Fruit fly (Drosophila melanogaster): Measurements from ENCODE around the gene CG12229.

CG12229 gene

DNA sequence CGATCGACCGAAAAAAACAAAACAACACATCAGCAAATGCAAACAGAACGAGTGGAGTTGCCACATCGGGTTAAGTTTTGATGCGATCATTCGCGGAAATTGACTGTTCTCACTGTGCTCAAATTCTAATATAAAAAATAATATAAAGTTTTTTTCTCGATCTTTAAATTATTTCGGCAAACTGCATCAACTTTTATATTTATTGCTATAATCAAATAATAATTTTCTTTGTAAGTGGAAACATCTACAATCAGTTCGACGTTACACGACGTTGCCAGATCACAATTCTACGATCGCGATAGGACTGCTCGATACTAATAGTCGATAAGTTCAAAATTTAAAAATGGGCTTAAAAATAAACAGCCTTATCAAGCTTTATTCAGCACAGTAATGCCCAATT lies 7.5 kb downstream of the CG12229 start, which contains the start of gene Gorab (continued):
- TF ChIP-seq ftz-f1 (GFP tag; optimal IDR thresholded peaks at IDR 0.05) (peak; percentile 2), CG12155 (GFP tag; optimal IDR thresholded peaks at IDR 0.05) (peak; percentile 90), Ada2b (GFP tag; IDR thresholded peaks at IDR 0.05) (peak; percentile 96), Bgb (GFP tag; IDR thresholded peaks at IDR 0.05; ENCODE audit: partially characterized antibody) (peak; percentile 56), sna (GFP tag; IDR thresholded peaks at IDR 0.05; ENCODE audit: partially characterized antibody) (no peak), da (GFP tag; optimal IDR thresholded peaks at IDR 0.05) (peak; percentile 39), Nf-YC (tag; optimal IDR thresholded peaks at IDR 0.05) (peak; percentile 67), CG17361 (GFP tag; IDR thresholded peaks at IDR 0.05) (peak; percentile 93), gsb-n (tag; optimal IDR thresholded peaks at IDR 0.05) (peak; percentile 52), zen (tag; optimal IDR thresholded peaks at IDR 0.05) (peak; percentile 91), rib (GFP tag; IDR thresholded peaks at IDR 0.05) (peak; percentile 89), CG4282 (GFP tag; optimal IDR thresholded peaks at IDR 0.05) (peak; percentile 46), slou (GFP tag; optimal IDR thresholded peaks at IDR 0.05) (peak; percentile 79), nau (GFP tag; optimal IDR thresholded peaks at IDR 0.05) (peak; percentile 57), ash1 (GFP tag; optimal IDR thresholded peaks at IDR 0.05) (no peak), CG1233 (GFP tag; optimal IDR thresholded peaks at IDR 0.05) (peak; percentile 68), crol (GFP tag; IDR thresholded peaks at IDR 0.05) (peak; percentile 60), vfl (GFP tag; optimal IDR thresholded peaks at IDR 0.05) (peak; percentile 25), ranshi (GFP tag; IDR thresholded peaks at IDR 0.05) (peak; percentile 92), CG13296 (GFP tag; optimal IDR thresholded peaks at IDR 0.05) (peak; percentile 22), Hr78 (GFP tag; optimal IDR thresholded peaks at IDR 0.05) (no peak), Drgx (GFP tag; IDR thresholded peaks at IDR 0.05) (peak; percentile 90), CG14710 (tag; optimal IDR thresholded peaks at IDR 0.05) (peak; percentile 94), H15 (GFP tag; IDR thresholded peaks at IDR 0.05) (peak; percentile 91), CG3847 (GFP tag; IDR thresholded peaks at IDR 0.05) (peak; percentile 95), CG8359 (GFP tag; optimal IDR thresholded peaks at IDR 0.05; ENCODE audit: borderline replicate concordance) (peak; percentile 10), B-H1 (GFP tag; IDR thresholded peaks at IDR 0.05) (peak; percentile 93), CG17568 (GFP tag; optimal IDR thresholded peaks at IDR 0.05) (peak; percentile 68), wor (GFP tag; IDR thresholded peaks at IDR 0.05) (peak; percentile 93), Bteb2 (GFP tag; optimal IDR thresholded peaks at IDR 0.05) (peak; percentile 84), CG9876 (GFP tag; optimal IDR thresholded peaks at IDR 0.05) (peak; percentile 48), CG6813 (GFP tag; optimal IDR thresholded peaks at IDR 0.05) (no peak), Spps (tag; optimal IDR thresholded peaks at IDR 0.05) (peak; percentile 74), maf-S (GFP tag; optimal IDR thresholded peaks at IDR 0.05) (peak; percentile 27), CG43689 (GFP tag; IDR thresholded peaks at IDR 0.05) (peak; percentile 83), CG33213 (GFP tag; optimal IDR thresholded peaks at IDR 0.05) (peak; percentile 80), z (GFP tag; IDR thresholded peaks at IDR 0.05) (no peak), bcd (GFP tag; optimal IDR thresholded peaks at IDR 0.05) (peak; percentile 92), CG13123 (GFP tag; optimal IDR thresholded peaks at IDR 0.05) (peak; percentile 85), phol (tag; optimal IDR thresholded peaks at IDR 0.05) (peak; percentile 93), hb (GFP tag; IDR thresholded peaks at IDR 0.05; ENCODE audit: partially characterized antibody) (no peak), pho (GFP tag; optimal IDR thresholded peaks at IDR 0.05) (peak; percentile 79), CG10565 (GFP tag; optimal IDR thresholded peaks at IDR 0.05) (no peak), CG3995 (GFP tag; optimal IDR thresholded peaks at IDR 0.05) (peak; percentile 38), emc (GFP tag; optimal IDR thresholded peaks at IDR 0.05) (peak; percentile 38), ham (GFP tag; IDR thresholded peaks at IDR 0.05) (0 out of 2 replicates have a peak, but pooled peaks have one; percentile 45), croc (GFP tag; conservative IDR thresholded peaks at IDR 0.05) (peak; percentile 86), CG11560 (tag; IDR thresholded peaks at IDR 0.05) (peak; percentile 93), ems (GFP tag; optimal IDR thresholded peaks at IDR 0.05) (peak; percentile 85), gem (tag; optimal IDR thresholded peaks at IDR 0.05) (peak; percentile 90), her (GFP tag; optimal IDR thresholded peaks at IDR 0.05) (no peak)
